Worm (Caenorhabditis elegans) whole organism, L2 larva: ENCODE measurements around the gene F59B1.4.

Source experiments
- C34F6.9 ChIP-seq: fragments of 150-350 bp; optimal IDR thresholded peaks from 2 replicates; lab custom pipeline; 2014; ENCODE audit warnings: missing biosample characterization, missing genetic modification characterization
- F13H6.1 ChIP-seq: sonication (generic microtip); optimal IDR thresholded peaks from 2 replicates; lab custom pipeline; 2016; ENCODE audit warnings: missing genetic modification characterization, missing compliant biosample characterization
- R02D3.7 ChIP-seq: fragments of 150-350 bp; optimal IDR thresholded peaks from 2 replicates; lab custom pipeline; 2014; ENCODE audit warnings: missing biosample characterization, missing genetic modification characterization
- Y55F3AM.14 ChIP-seq: fragments of 200-800 bp; sonication (Bioruptor generic); optimal IDR thresholded peaks from 2 replicates; lab custom pipeline; 2018; ENCODE audit warnings: mild to moderate bottlenecking, missing genetic modification characterization, missing compliant biosample characterization
- ZK546.5 ChIP-seq: sonication (generic microtip); optimal IDR thresholded peaks from 2 replicates; lab custom pipeline; 2017; ENCODE audit warnings: missing biosample characterization, missing genetic modification characterization
- alr-1 ChIP-seq: fragments of 150-350 bp; optimal IDR thresholded peaks from 2 replicates; lab custom pipeline; 2014; ENCODE audit warnings: missing biosample characterization, missing genetic modification characterization
- ama-1 ChIP-seq: fragments of 150-350 bp; optimal IDR thresholded peaks from 2 replicates; lab custom pipeline; 2018; ENCODE audit warnings: inconsistent platforms
- blmp-1 ChIP-seq: sonication (generic microtip); optimal IDR thresholded peaks from 2 replicates; lab custom pipeline; 2017; ENCODE audit warnings: missing genetic modification characterization, mild to moderate bottlenecking, missing compliant biosample characterization, antibody characterized with exemption, moderate library complexity; ENCODE audit not compliant: insufficient read depth
- ceh-16 ChIP-seq: fragments of 150-350 bp; optimal IDR thresholded peaks from 2 replicates; lab custom pipeline; 2014; ENCODE audit warnings: missing biosample characterization, missing genetic modification characterization
- ceh-82 ChIP-seq: fragments of 150-350 bp; optimal IDR thresholded peaks from 2 replicates; lab custom pipeline; 2014; ENCODE audit warnings: missing biosample characterization, missing genetic modification characterization
- crh-2 ChIP-seq: sonication (generic microtip); optimal IDR thresholded peaks from 2 replicates; lab custom pipeline; 2017; ENCODE audit warnings: missing biosample characterization, missing genetic modification characterization
- elt-1 ChIP-seq: fragments of 150-350 bp; optimal IDR thresholded peaks from 2 replicates; lab custom pipeline; 2014; ENCODE audit warnings: missing biosample characterization, missing genetic modification characterization
- gmeb-1 ChIP-seq: fragments of 150-350 bp; optimal IDR thresholded peaks from 2 replicates; lab custom pipeline; 2014; ENCODE audit warnings: missing biosample characterization, missing genetic modification characterization
- lin-11 ChIP-seq: fragments of 150-350 bp; sonication (generic microtip); optimal IDR thresholded peaks from 2 replicates; lab custom pipeline; 2014; ENCODE audit warnings: missing biosample characterization, missing genetic modification characterization, inconsistent platforms, mixed read lengths
- lin-13 ChIP-seq: fragments of 150-350 bp; optimal IDR thresholded peaks from 2 replicates; lab custom pipeline; 2014; ENCODE audit warnings: missing biosample characterization, missing genetic modification reagents, missing genetic modification characterization
- lin-39 ChIP-seq: fragments of 150-350 bp; optimal IDR thresholded peaks from 2 replicates; lab custom pipeline; 2014; ENCODE audit warnings: missing biosample characterization, missing genetic modification reagents, missing genetic modification characterization
- lsy-2 ChIP-seq, 2 experiments: fragments of 150-350 bp in 1 of 2; sonication (generic microtip) in 1 of 2; optimal IDR thresholded peaks; 2 replicates each; lab custom pipeline; 2014 to 2017; ENCODE audit warnings: missing biosample characterization in 2 of 2, missing genetic modification characterization in 2 of 2
- mab-5 ChIP-seq: fragments of 150-350 bp; optimal IDR thresholded peaks from 2 replicates; lab custom pipeline; 2014; ENCODE audit warnings: missing biosample characterization, missing genetic modification characterization
- mbf-1 ChIP-seq: sonication (generic microtip); optimal IDR thresholded peaks from 2 replicates; lab custom pipeline; 2017; ENCODE audit warnings: missing biosample characterization, missing genetic modification characterization
- mdl-1 ChIP-seq, 2 experiments: fragments of 150-350 bp in 1 of 2; sonication (generic microtip) in 1 of 2; optimal IDR thresholded peaks; 2 replicates each; lab custom pipeline; 2017; ENCODE audit warnings: missing biosample characterization in 2 of 2, missing genetic modification characterization in 2 of 2
- nhr-10 ChIP-seq: sonication (generic microtip); optimal IDR thresholded peaks from 2 replicates; lab custom pipeline; 2017; ENCODE audit warnings: missing biosample characterization, missing genetic modification characterization
- nhr-11 ChIP-seq: fragments of 150-350 bp; optimal IDR thresholded peaks from 2 replicates; lab custom pipeline; 2014; ENCODE audit warnings: missing biosample characterization, missing genetic modification characterization
- nhr-129 ChIP-seq: fragments of 150-350 bp; optimal IDR thresholded peaks from 2 replicates; lab custom pipeline; 2014; ENCODE audit warnings: missing biosample characterization, missing genetic modification characterization
- nhr-21 ChIP-seq: fragments of 150-350 bp; optimal IDR thresholded peaks from 2 replicates; lab custom pipeline; 2014; ENCODE audit warnings: missing biosample characterization, missing genetic modification characterization
- nhr-23 ChIP-seq: fragments of 150-350 bp; optimal IDR thresholded peaks from 2 replicates; lab custom pipeline; 2014; ENCODE audit warnings: missing biosample characterization, missing genetic modification reagents, missing genetic modification characterization
- nhr-237 ChIP-seq: fragments of 150-350 bp; optimal IDR thresholded peaks from 2 replicates; lab custom pipeline; 2014; ENCODE audit warnings: missing biosample characterization, missing genetic modification characterization
- nhr-25 ChIP-seq: fragments of 150-350 bp; sonication (generic microtip); optimal IDR thresholded peaks from 3 replicates; lab custom pipeline; 2014; ENCODE audit warnings: missing biosample characterization, missing genetic modification characterization
- peb-1 ChIP-seq: fragments of 150-350 bp; optimal IDR thresholded peaks from 2 replicates; lab custom pipeline; 2014; ENCODE audit warnings: missing biosample characterization, missing genetic modification characterization
- sma-3 ChIP-seq: sonication (generic microtip); optimal IDR thresholded peaks from 2 replicates; lab custom pipeline; 2016; ENCODE audit warnings: missing genetic modification reagents, missing genetic modification characterization, missing compliant biosample characterization
- sma-9 ChIP-seq, 2 experiments: fragments of 150-350 bp in 1 of 2; sonication (generic microtip) in 1 of 2; optimal IDR thresholded peaks; 2 replicates each; lab custom pipeline; 2014 to 2016; ENCODE audit warnings: missing genetic modification characterization in 2 of 2, mild to moderate bottlenecking in 1 of 2, missing biosample characterization in 1 of 2, missing compliant biosample characterization in 1 of 2, missing genetic modification reagents in 1 of 2, moderate library complexity in 1 of 2
- snpc-4 ChIP-seq: fragments of 150-350 bp; optimal IDR thresholded peaks from 2 replicates; lab custom pipeline; 2014; ENCODE audit warnings: missing biosample characterization, missing genetic modification characterization
- unc-39 ChIP-seq: fragments of 150-350 bp; optimal IDR thresholded peaks from 2 replicates; lab custom pipeline; 2014; ENCODE audit warnings: missing biosample characterization, missing genetic modification characterization
- unc-55 ChIP-seq: fragments of 150-350 bp; sonication (generic microtip); optimal IDR thresholded peaks from 3 replicates; lab custom pipeline; 2014; ENCODE audit warnings: missing biosample characterization, missing genetic modification reagents, missing genetic modification characterization
- unc-62 ChIP-seq: fragments of 150-350 bp; optimal IDR thresholded peaks from 2 replicates; lab custom pipeline; 2014; ENCODE audit warnings: missing biosample characterization, missing genetic modification reagents, missing genetic modification characterization
- zag-1 ChIP-seq: fragments of 150-350 bp; optimal IDR thresholded peaks from 2 replicates; lab custom pipeline; 2014; ENCODE audit warnings: missing biosample characterization, missing genetic modification characterization
- ztf-4 ChIP-seq: fragments of 150-350 bp; optimal IDR thresholded peaks from 2 replicates; lab custom pipeline; 2014; ENCODE audit warnings: missing biosample characterization, missing genetic modification characterization

Gene F59B1.4

DNA sequence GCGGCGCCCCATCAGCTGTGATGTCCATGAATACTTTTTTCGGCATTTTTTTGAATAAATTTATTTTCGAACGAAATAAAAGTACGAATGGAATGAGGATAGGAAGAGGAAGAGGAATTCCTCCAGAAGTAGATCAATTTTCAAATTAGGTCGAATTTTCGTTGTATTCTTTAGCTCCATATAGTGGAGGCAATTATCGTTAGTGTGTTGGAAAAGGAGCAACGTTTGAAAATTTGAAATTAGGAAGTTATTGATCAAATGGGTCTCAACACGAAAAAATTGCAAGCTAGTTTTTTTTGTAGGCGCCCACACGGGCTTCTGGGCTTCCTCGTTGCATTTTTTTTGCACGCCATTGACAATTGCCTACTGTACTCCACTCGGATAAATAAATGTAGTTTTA lies 34.7 kb downstream of the F59B1.4 start, which contains the start of gene T22F3.12:
Gene T22F3.12, minus strand, starts transcription at position 101 of the 400 bp plus-strand sequence.
- TF ChIP-seq ztf-4 (tag; lab: Kevin White, UChicago): no peak
- no peak for TF ChIP-seq mbf-1 (tag; lab: Kevin White, UChicago)
- TF ChIP-seq zag-1: no peak
- TF ChIP-seq Y55F3AM.14 (GFP tag; lab: Kevin White, UChicago): no peak
- TF ChIP-seq mab-5 (tag; lab: Kevin White, UChicago): no peak
- no peak for TF ChIP-seq nhr-129 (tag; lab: Kevin White, UChicago)
- no peak for TF ChIP-seq lin-13 (GFP tag; lab: Kevin White, UChicago)
- no peak for TF ChIP-seq elt-1
- TF ChIP-seq peb-1 (tag; lab: Kevin White, UChicago): no peak
- no peak for TF ChIP-seq nhr-11
- TF ChIP-seq nhr-237 (tag; lab: Kevin White, UChicago): no peak
- TF ChIP-seq nhr-10 (tag; lab: Kevin White, UChicago): no peak
- TF ChIP-seq lsy-2 (tag; optimal IDR thresholded peaks at IDR 0.05; lab: Kevin White, UChicago): no peak

DNA sequence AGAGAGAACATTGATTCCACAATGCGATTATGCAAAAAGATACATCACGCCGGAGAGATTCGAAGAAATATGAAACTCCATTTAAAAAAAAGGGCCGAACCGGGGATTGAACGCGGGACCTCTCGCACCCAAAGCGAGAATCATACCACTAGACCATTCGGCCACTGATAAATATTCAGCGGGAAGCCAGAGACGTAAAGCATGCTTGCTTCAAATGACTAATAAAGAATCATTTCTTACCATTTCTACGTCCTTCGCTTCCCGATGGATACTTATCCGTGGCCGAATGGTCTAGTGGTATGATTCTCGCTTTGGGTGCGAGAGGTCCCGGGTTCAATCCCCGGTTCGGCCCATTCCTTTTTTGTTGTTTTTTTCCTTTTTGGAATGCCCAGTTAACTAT lies 38.6 kb downstream of the F59B1.4 start:
- TF ChIP-seq ceh-16: no peak
- TF ChIP-seq lin-13 (GFP tag; lab: Kevin White, UChicago): no peak
- TF ChIP-seq Y55F3AM.14 (GFP tag; lab: Kevin White, UChicago): no peak
- TF ChIP-seq mab-5 (tag; lab: Kevin White, UChicago): no peak
- TF ChIP-seq ceh-82: no peak
- TF ChIP-seq unc-55: no peak
- TF ChIP-seq elt-1: no peak
- no peak for TF ChIP-seq ztf-4 (tag; lab: Kevin White, UChicago)
- no peak for TF ChIP-seq mdl-1 (tag; optimal IDR thresholded peaks at IDR 0.05; lab: Kevin White, UChicago)
- no peak for TF ChIP-seq unc-39 (tag; lab: Kevin White, UChicago)

DNA sequence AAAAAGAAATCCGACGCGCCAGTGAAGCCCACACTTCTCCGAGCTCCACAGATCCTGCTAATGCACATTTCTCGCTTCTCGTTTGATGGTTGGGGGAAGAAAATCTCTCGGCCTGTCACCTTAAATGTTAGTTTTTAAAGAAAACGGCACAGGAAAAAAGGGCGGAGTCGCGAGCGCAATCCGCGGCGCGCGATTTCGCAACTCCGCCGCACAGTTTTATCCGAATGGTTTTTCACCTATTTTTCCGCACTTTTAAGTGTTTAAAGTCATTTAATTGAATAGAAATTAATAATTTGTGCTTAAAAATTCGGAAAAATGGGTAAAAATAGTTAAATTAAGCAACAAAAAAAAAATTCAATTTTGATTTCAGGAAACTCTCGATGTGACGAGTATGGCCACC lies 39.2 kb downstream of the F59B1.4 start:
- no peak for TF ChIP-seq alr-1 (tag; lab: Kevin White, UChicago)
- no peak for TF ChIP-seq nhr-11
- no peak for TF ChIP-seq R02D3.7 (tag; lab: Kevin White, UChicago)
- no peak for TF ChIP-seq ZK546.5 (tag; lab: Kevin White, UChicago)
- TF ChIP-seq nhr-237 (tag; lab: Kevin White, UChicago): no peak
- peak; percentile 37 for TF ChIP-seq lin-11 (tag; lab: Kevin White, UChicago)
- TF ChIP-seq lsy-2 (tag; optimal IDR thresholded peaks at IDR 0.05; lab: Kevin White, UChicago): peak in 1 of 2 experiments; percentile 32
- TF ChIP-seq unc-55: peak; percentile 44
- no peak for TF ChIP-seq unc-62 (GFP tag; lab: Kevin White, UChicago)
- peak; percentile 28 for TF ChIP-seq sma-3 (GFP tag; lab: Kevin White, UChicago)
- TF ChIP-seq crh-2: peak; percentile 21
- no peak for TF ChIP-seq mdl-1 (tag; optimal IDR thresholded peaks at IDR 0.05; lab: Kevin White, UChicago)
- TF ChIP-seq snpc-4 (tag; lab: Kevin White, UChicago): no peak
- no peak for TF ChIP-seq peb-1 (tag; lab: Kevin White, UChicago)
- TF ChIP-seq ztf-4 (tag; lab: Kevin White, UChicago): no peak
- TF ChIP-seq nhr-21 (tag; lab: Kevin White, UChicago): no peak
- TF ChIP-seq nhr-25 (tag; lab: Kevin White, UChicago): no peak
- peak; percentile 28 for TF ChIP-seq F13H6.1 (tag; lab: Kevin White, UChicago)
- no peak for TF ChIP-seq lin-39 (tag; lab: Kevin White, UChicago)
- peak; percentile 32 for TF ChIP-seq sma-9 (GFP tag; optimal IDR thresholded peaks at IDR 0.05; lab: Kevin White, UChicago)
- TF ChIP-seq sma-9 (tag; optimal IDR thresholded peaks at IDR 0.05; lab: Kevin White, UChicago): no peak
- TF ChIP-seq nhr-23 (tag; lab: Kevin White, UChicago): no peak
- no peak for TF ChIP-seq ceh-82
- no peak for TF ChIP-seq Y55F3AM.14 (GFP tag; lab: Kevin White, UChicago)
- peak; percentile 40 for TF ChIP-seq gmeb-1 (tag; lab: Kevin White, UChicago)
- peak; percentile 18 for TF ChIP-seq lin-13 (GFP tag; lab: Kevin White, UChicago)

DNA sequence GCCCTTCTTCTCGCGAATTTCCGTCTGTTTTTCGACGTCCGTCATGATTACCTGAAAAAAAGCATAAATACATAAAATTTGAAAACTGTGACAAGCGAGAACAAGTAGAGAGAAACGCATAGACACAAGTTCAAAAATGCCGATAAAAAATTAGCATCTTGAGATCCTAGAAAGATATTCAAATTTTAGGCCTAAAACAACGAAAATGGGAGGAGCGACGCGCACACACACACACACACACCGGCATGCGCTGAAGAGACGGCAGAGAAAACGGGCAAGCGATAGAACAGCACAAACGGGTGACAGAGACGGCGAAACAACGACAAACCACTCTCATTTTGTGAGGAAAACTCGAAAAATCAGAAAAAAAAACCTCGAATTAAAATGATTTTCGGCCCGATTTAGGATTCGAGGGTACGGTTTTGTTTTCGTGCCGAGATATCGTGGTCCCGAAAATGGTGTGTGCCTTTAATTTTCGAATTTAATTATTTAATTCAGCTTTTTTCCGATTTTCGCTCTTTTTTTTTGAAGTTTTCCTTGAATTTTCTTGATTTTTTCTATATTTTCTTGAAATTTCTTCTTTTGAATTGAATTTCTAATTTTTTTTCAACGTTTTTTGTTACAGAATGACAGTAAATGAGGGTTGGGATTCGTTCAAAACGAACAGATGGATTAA lies 40.7 kb downstream of the F59B1.4 start, which contains the start of the genes rpl-11.1 and T22F3.2:
Gene rpl-11.1, minus strand, starts transcription at position 51 of the 676 bp plus-strand sequence.
Gene T22F3.2, plus strand, starts transcription at position 626 of the 676 bp plus-strand sequence.
- TF ChIP-seq lsy-2 (tag; optimal IDR thresholded peaks at IDR 0.05; lab: Kevin White, UChicago) (peak in 1 of 2 experiments; percentile 27), unc-55 (peak; percentile 42), sma-9 (GFP tag; optimal IDR thresholded peaks at IDR 0.05; lab: Kevin White, UChicago) (peak; percentile 6), sma-9 (tag; optimal IDR thresholded peaks at IDR 0.05; lab: Kevin White, UChicago) (no peak), C34F6.9 (tag; lab: Kevin White, UChicago) (peak; percentile 40), blmp-1 (tag; lab: Kevin White, UChicago) (no peak), ztf-4 (tag; lab: Kevin White, UChicago) (no peak), nhr-129 (tag; lab: Kevin White, UChicago) (peak; percentile 34), alr-1 (tag; lab: Kevin White, UChicago) (no peak), ama-1 (no peak)
